Fruit fly (Drosophila melanogaster) whole organism, prepupa: ENCODE measurements around the gene CG9932.

Experiments used
- Blimp-1 ChIP-seq: fragments of 200-800 bp; sonication (Bioruptor generic); optimal IDR thresholded peaks from 3 replicates; lab custom pipeline; 2017; ENCODE audit warnings: missing biosample characterization, missing genetic modification characterization, mild to moderate bottlenecking, moderate library complexity, missing genetic modification reagents
- Gug ChIP-seq: fragments of 200-800 bp; sonication (Bioruptor generic); IDR thresholded peaks from 2 replicates; pipeline ENCODE4 v1.3.6; 2022; ENCODE audit warnings: missing biosample characterization, missing genetic modification characterization
- Hr38 ChIP-seq: sonication (Bioruptor generic); optimal IDR thresholded peaks from 2 replicates; lab custom pipeline; 2016; ENCODE audit warnings: missing biosample characterization, missing genetic modification characterization
- Hr39 ChIP-seq: fragments of 200-800 bp; sonication (Bioruptor generic); optimal IDR thresholded peaks from 2 replicates; lab custom pipeline; 2016; ENCODE audit warnings: missing biosample characterization, missing genetic modification characterization
- Sox14 ChIP-seq: fragments of 200-800 bp; sonication (Bioruptor generic); optimal IDR thresholded peaks from 3 replicates; lab custom pipeline; 2016; ENCODE audit warnings: missing biosample characterization, missing genetic modification characterization
- achi ChIP-seq: fragments of 200-800 bp; sonication (Bioruptor generic); optimal IDR thresholded peaks from 3 replicates; lab custom pipeline; 2016; ENCODE audit warnings: missing biosample characterization, missing genetic modification characterization
- topi ChIP-seq: fragments of 200-800 bp; sonication (Bioruptor generic); optimal IDR thresholded peaks from 3 replicates; lab custom pipeline; 2016; ENCODE audit warnings: missing biosample characterization, missing genetic modification characterization

- no peak for TF ChIP-seq topi (GFP tag; lab: Kevin White, UChicago)
- TF ChIP-seq Hr39 (GFP tag; lab: Kevin White, UChicago): no peak
- TF ChIP-seq Gug (GFP tag; lab: Robert Waterston, UW): no peak
- TF ChIP-seq Sox14 (GFP tag; lab: Kevin White, UChicago): no peak
- no peak for TF ChIP-seq Blimp-1 (GFP tag; lab: Kevin White, UChicago)
- TF ChIP-seq achi (GFP tag; lab: Kevin White, UChicago): no peak
- TF ChIP-seq Hr38 (GFP tag; lab: Kevin White, UChicago): no peak
Observed at dm6 chr2L:13101477-13101876, 41.5 kb upstream of the CG9932 start.
